Worm (Caenorhabditis elegans) whole organism, midembryonic: Measurements from ENCODE around the gene srx-54.
"Not testable (repeated sequence)": the region's sequence is repeated elsewhere in the genome, so short reads cannot be mapped to it uniquely, and the experiment has no call there.

Experiments used
- T22C8.4 ChIP-seq: fragments of 200-800 bp; sonication (Bioruptor generic); IDR thresholded peaks from 2 replicates; pipeline ENCODE4 v1.3.6; 2022; ENCODE audit warnings: missing genetic modification characterization, missing compliant biosample characterization
- cog-1 ChIP-seq: sonication (generic microtip); optimal IDR thresholded peaks from 2 replicates; lab custom pipeline; 2016; ENCODE audit warnings: missing genetic modification characterization, missing compliant biosample characterization
- flt-1 ChIP-seq: fragments of 200-800 bp; sonication (Bioruptor generic); IDR thresholded peaks from 2 replicates; pipeline ENCODE4 v1.3.6; 2022; ENCODE audit warnings: missing genetic modification characterization, missing compliant biosample characterization
- klf-2 ChIP-seq: fragments of 200-800 bp; sonication (Bioruptor generic); conservative IDR thresholded peaks from 2 replicates; pipeline ENCODE4 v1.3.6; 2022; ENCODE audit warnings: missing genetic modification reagents, missing genetic modification characterization, missing compliant biosample characterization
- med-1 ChIP-seq: sonication (generic microtip); optimal IDR thresholded peaks from 2 replicates; lab custom pipeline; 2017; ENCODE audit warnings: missing genetic modification characterization, mild to moderate bottlenecking, missing compliant biosample characterization, antibody characterized with exemption, missing genetic modification reagents; ENCODE audit not compliant: insufficient read depth
- ref-1 ChIP-seq: fragments of 200-800 bp; sonication (Bioruptor generic); conservative IDR thresholded peaks from 2 replicates; pipeline ENCODE4 v1.3.6; 2022; ENCODE audit warnings: missing genetic modification reagents, missing genetic modification characterization, missing compliant biosample characterization
- tab-1 ChIP-seq: fragments of 200-800 bp; sonication (Bioruptor generic); IDR thresholded peaks from 2 replicates; pipeline ENCODE4 v1.3.6; 2022; ENCODE audit warnings: missing genetic modification characterization, missing compliant biosample characterization
- ztf-23 ChIP-seq: fragments of 200-800 bp; sonication (Bioruptor generic); IDR thresholded peaks from 2 replicates; pipeline ENCODE4 v1.3.6; 2022; ENCODE audit warnings: missing genetic modification reagents, missing genetic modification characterization, missing compliant biosample characterization
- ztf-29 ChIP-seq: fragments of 200-800 bp; sonication (Bioruptor generic); IDR thresholded peaks from 2 replicates; pipeline ENCODE4 v1.3.6; 2022; ENCODE audit warnings: missing genetic modification reagents, missing genetic modification characterization, missing compliant biosample characterization

- TF ChIP-seq ztf-23 (GFP tag; lab: Robert Waterston, UW); flt-1 (GFP tag; lab: Robert Waterston, UW); cog-1; tab-1 (GFP tag; lab: Robert Waterston, UW); ztf-29 (GFP tag; lab: Robert Waterston, UW); med-1 (GFP tag; lab: Kevin White, UChicago); T22C8.4 (GFP tag; lab: Robert Waterston, UW); klf-2 (GFP tag; lab: Robert Waterston, UW); ref-1 (GFP tag; lab: Robert Waterston, UW): not testable (repeated sequence)
Measured at ce11 chrV:16948011-16948410, 27.0 kb upstream of the srx-54 start, which contains the start of gene fbxa-112.
